Worm (Caenorhabditis elegans) whole organism, early embryonic: Measurements from ENCODE around the gene sra-13.

Experiments
- B0310.2 ChIP-seq: sonication (generic microtip); optimal IDR thresholded peaks from 2 replicates; lab custom pipeline; 2016; ENCODE audit warnings: mild to moderate bottlenecking, missing genetic modification characterization, missing compliant biosample characterization
- F13C5.2 ChIP-seq: sonication (generic microtip); optimal IDR thresholded peaks from 2 replicates; lab custom pipeline; 2017; ENCODE audit warnings: mild to moderate bottlenecking, missing genetic modification characterization, inconsistent platforms, missing compliant biosample characterization
- aly-1 ChIP-seq: sonication (generic microtip); optimal IDR thresholded peaks from 2 replicates; lab custom pipeline; 2016; ENCODE audit warnings: missing genetic modification characterization, missing compliant biosample characterization
- ama-1 ChIP-seq: fragments of 150-350 bp; optimal IDR thresholded peaks from 2 replicates; lab custom pipeline; 2014
- ceh-13 ChIP-seq: fragments of 200-800 bp; sonication (Bioruptor generic); optimal IDR thresholded peaks from 2 replicates; lab custom pipeline; 2018; ENCODE audit warnings: mild to moderate bottlenecking, missing genetic modification characterization, missing compliant biosample characterization
- ceh-36 ChIP-seq: sonication (generic microtip); optimal IDR thresholded peaks from 2 replicates; lab custom pipeline; 2016; ENCODE audit warnings: missing genetic modification characterization, inconsistent platforms, missing compliant biosample characterization
- ets-7 ChIP-seq: sonication (generic microtip); optimal IDR thresholded peaks from 2 replicates; lab custom pipeline; 2016; ENCODE audit warnings: missing genotype, missing genetic modification characterization, missing compliant biosample characterization
- flt-1 ChIP-seq: fragments of 200-800 bp; sonication (Bioruptor generic); IDR thresholded peaks from 2 replicates; pipeline ENCODE4 v1.3.6; 2022; ENCODE audit warnings: missing genetic modification characterization, missing compliant biosample characterization
- hmbx-1 ChIP-seq: sonication (generic microtip); optimal IDR thresholded peaks from 2 replicates; lab custom pipeline; 2016; ENCODE audit warnings: mild to moderate bottlenecking, missing genetic modification characterization, missing compliant biosample characterization
- hmg-4 ChIP-seq: fragments of 200-800 bp; sonication (Bioruptor generic); optimal IDR thresholded peaks from 2 replicates; lab custom pipeline; 2018; ENCODE audit warnings: mild to moderate bottlenecking, missing genetic modification characterization, missing compliant biosample characterization
- hnd-1 ChIP-seq: sonication (generic microtip); optimal IDR thresholded peaks from 2 replicates; lab custom pipeline; 2016; ENCODE audit warnings: missing genetic modification characterization, missing compliant biosample characterization
- pes-1 ChIP-seq: fragments of 200-800 bp; sonication (Bioruptor generic); IDR thresholded peaks from 2 replicates; pipeline ENCODE4 v1.3.6; 2022; ENCODE audit warnings: missing genetic modification reagents, missing genetic modification characterization, missing compliant biosample characterization
- scrt-1 ChIP-seq: fragments of 200-800 bp; sonication (Bioruptor generic); IDR thresholded peaks from 2 replicates; pipeline ENCODE4 v1.3.6; 2022; ENCODE audit warnings: missing genetic modification characterization, missing compliant biosample characterization
- sea-1 ChIP-seq: fragments of 200-800 bp; sonication (Bioruptor generic); conservative IDR thresholded peaks from 2 replicates; pipeline ENCODE4 v1.3.6; 2022; ENCODE audit warnings: missing genetic modification characterization, missing compliant biosample characterization
- tbx-11 ChIP-seq: fragments of 200-800 bp; sonication (Bioruptor generic); IDR thresholded peaks from 2 replicates; pipeline ENCODE4 v1.3.6; 2022; ENCODE audit warnings: missing genetic modification characterization, missing compliant biosample characterization
- tbx-37 ChIP-seq: fragments of 200-800 bp; sonication (Bioruptor generic); conservative IDR thresholded peaks from 2 replicates; pipeline ENCODE4 v1.3.6; 2022; ENCODE audit warnings: missing genetic modification reagents, missing genetic modification characterization, missing compliant biosample characterization
- tra-4 ChIP-seq: sonication (generic microtip); optimal IDR thresholded peaks from 2 replicates; lab custom pipeline; 2017; ENCODE audit warnings: missing genetic modification characterization, missing compliant biosample characterization

sra-13 gene

ce11 chrII:8381197-8381596 is 26.3 kb upstream of the sra-13 start, which contains the start of gene F49E12.12:
Gene F49E12.12 (plus strand): TSS chrII:8381497.
- TF ChIP-seq ama-1 (lab: Kevin White, UChicago) = no peak
- TF ChIP-seq scrt-1 (GFP tag; lab: Robert Waterston, UW) = no peak
- no peak for TF ChIP-seq B0310.2
- no peak for TF ChIP-seq ets-7 (tag; lab: Kevin White, UChicago)
- no peak for TF ChIP-seq tbx-11 (GFP tag; lab: Robert Waterston, UW)
- TF ChIP-seq flt-1 (GFP tag; lab: Robert Waterston, UW) = no peak

ce11 chrII:8382880-8383279 is 24.6 kb upstream of the sra-13 start:
- no peak for TF ChIP-seq tbx-11 (GFP tag; lab: Robert Waterston, UW)
- no peak for TF ChIP-seq hnd-1 (tag; lab: Kevin White, UChicago)
- TF ChIP-seq ceh-36 (tag; lab: Kevin White, UChicago) = no peak
- TF ChIP-seq ceh-13 (GFP tag; lab: Kevin White, UChicago) = no peak
- TF ChIP-seq flt-1 (GFP tag; lab: Robert Waterston, UW) = no peak
- TF ChIP-seq tbx-37 (GFP tag; lab: Robert Waterston, UW) = no peak
- no peak for TF ChIP-seq hmg-4 (GFP tag; lab: Kevin White, UChicago)
- no peak for TF ChIP-seq ets-7 (tag; lab: Kevin White, UChicago)
- TF ChIP-seq pes-1 = no peak
- no peak for TF ChIP-seq hmbx-1
- TF ChIP-seq sea-1 = no peak
- TF ChIP-seq aly-1 (tag; lab: Kevin White, UChicago) = no peak
- TF ChIP-seq B0310.2 = no peak
- no peak for TF ChIP-seq tra-4 (tag; lab: Kevin White, UChicago)
- no peak for TF ChIP-seq scrt-1 (GFP tag; lab: Robert Waterston, UW)
- no peak for TF ChIP-seq ama-1 (lab: Kevin White, UChicago)

ce11 chrII:8384344-8384743 is 23.1 kb upstream of the sra-13 start:
- TF ChIP-seq pes-1 (no peak), hnd-1 (tag; lab: Kevin White, UChicago) (no peak), sea-1 (no peak), B0310.2 (no peak), flt-1 (GFP tag; lab: Robert Waterston, UW) (no peak), ets-7 (tag; lab: Kevin White, UChicago) (no peak), ceh-13 (GFP tag; lab: Kevin White, UChicago) (no peak), scrt-1 (GFP tag; lab: Robert Waterston, UW) (no peak), aly-1 (tag; lab: Kevin White, UChicago) (no peak), ceh-36 (tag; lab: Kevin White, UChicago) (no peak), tbx-11 (GFP tag; lab: Robert Waterston, UW) (no peak), tra-4 (tag; lab: Kevin White, UChicago) (no peak), ama-1 (lab: Kevin White, UChicago) (no peak)

ce11 chrII:8385561-8385960 is 21.9 kb upstream of the sra-13 start:
- TF ChIP-seq ceh-13 (GFP tag; lab: Kevin White, UChicago) (no peak), tbx-11 (GFP tag; lab: Robert Waterston, UW) (no peak), hmg-4 (GFP tag; lab: Kevin White, UChicago) (no peak), F13C5.2 (no peak), tbx-37 (GFP tag; lab: Robert Waterston, UW) (no peak), scrt-1 (GFP tag; lab: Robert Waterston, UW) (no peak), sea-1 (no peak), aly-1 (tag; lab: Kevin White, UChicago) (no peak), hmbx-1 (no peak), flt-1 (GFP tag; lab: Robert Waterston, UW) (no peak), tra-4 (tag; lab: Kevin White, UChicago) (no peak), ceh-36 (tag; lab: Kevin White, UChicago) (no peak)

- no peak for TF ChIP-seq B0310.2
- no peak for TF ChIP-seq tbx-11 (GFP tag; lab: Robert Waterston, UW)
Measured at ce11 chrII:8386897-8387296, 20.6 kb upstream of the sra-13 start.

- no peak for TF ChIP-seq tbx-11 (GFP tag; lab: Robert Waterston, UW)
Measured at ce11 chrII:8388001-8388513, 19.4 kb upstream of the sra-13 start, which contains the start of gene drd-1. Gene drd-1 (plus strand): TSS chrII:8388051.

- no peak for TF ChIP-seq ceh-13 (GFP tag; lab: Kevin White, UChicago)
- no peak for TF ChIP-seq tbx-37 (GFP tag; lab: Robert Waterston, UW)
- TF ChIP-seq tra-4 (tag; lab: Kevin White, UChicago) = no peak
- TF ChIP-seq ets-7 (tag; lab: Kevin White, UChicago) = no peak
- TF ChIP-seq hnd-1 (tag; lab: Kevin White, UChicago) = no peak
- TF ChIP-seq scrt-1 (GFP tag; lab: Robert Waterston, UW) = no peak
- no peak for TF ChIP-seq F13C5.2
- TF ChIP-seq tbx-11 (GFP tag; lab: Robert Waterston, UW) = no peak
- no peak for TF ChIP-seq ceh-36 (tag; lab: Kevin White, UChicago)
- no peak for TF ChIP-seq hmbx-1
- TF ChIP-seq hmg-4 (GFP tag; lab: Kevin White, UChicago) = no peak
- no peak for TF ChIP-seq aly-1 (tag; lab: Kevin White, UChicago)
- TF ChIP-seq B0310.2 = no peak
- no peak for TF ChIP-seq sea-1
- no peak for TF ChIP-seq flt-1 (GFP tag; lab: Robert Waterston, UW)
- TF ChIP-seq ama-1 (lab: Kevin White, UChicago) = no peak
Measured at ce11 chrII:8390751-8391150, 16.7 kb upstream of the sra-13 start, which contains the start of gene F49E12.10. Gene F49E12.10 (plus strand): TSS chrII:8391051.

- TF ChIP-seq sea-1 (no peak), ama-1 (lab: Kevin White, UChicago) (no peak), B0310.2 (no peak), tra-4 (tag; lab: Kevin White, UChicago) (no peak), flt-1 (GFP tag; lab: Robert Waterston, UW) (no peak), ets-7 (tag; lab: Kevin White, UChicago) (no peak), ceh-13 (GFP tag; lab: Kevin White, UChicago) (no peak)
Measured at ce11 chrII:8392215-8392614, 15.3 kb upstream of the sra-13 start.
